Fruit fly (Drosophila melanogaster): ENCODE measurements around the gene CG33159.

The CG33159 gene

DNA sequence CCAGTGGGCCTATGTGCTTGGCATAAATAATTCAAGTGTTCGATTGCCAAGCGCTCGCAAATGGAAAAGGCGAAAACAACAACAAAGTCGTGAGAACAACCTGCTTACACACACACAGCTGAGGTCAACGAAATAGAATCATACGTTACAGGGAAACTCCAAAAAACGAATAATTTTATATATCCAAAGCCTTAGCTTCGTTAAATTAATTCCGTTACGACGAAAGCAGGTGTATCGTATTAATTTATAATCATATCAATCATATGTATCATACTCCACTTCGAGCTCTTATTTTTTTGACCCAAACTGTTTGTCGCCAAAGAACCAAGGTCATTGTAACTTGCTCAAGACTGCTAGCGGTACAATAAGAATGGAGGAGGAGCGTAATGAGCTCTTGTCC lies 24.8 kb downstream of the CG33159 start (continued):
- TF ChIP-seq zfh2 (GFP tag; optimal IDR thresholded peaks at IDR 0.05) (peak; percentile 74), zf30C (GFP tag; optimal IDR thresholded peaks at IDR 0.05) (no peak), CG1233 (GFP tag; optimal IDR thresholded peaks at IDR 0.05) (peak; percentile 89), Elba2 (GFP tag; optimal IDR thresholded peaks at IDR 0.05) (peak; percentile 30), CG9437 (GFP tag; optimal IDR thresholded peaks at IDR 0.05) (peak; percentile 63), Abd-B (GFP tag; optimal IDR thresholded peaks at IDR 0.05) (peak; percentile 48), CG17829 (tag; optimal IDR thresholded peaks at IDR 0.05) (peak; percentile 89), CG11398 (GFP tag; optimal IDR thresholded peaks at IDR 0.05) (peak; percentile 24), sens-2 (GFP tag; IDR thresholded peaks at IDR 0.05) (peak; percentile 53; the same call in 1 of the 2 replicates), CG12104 (GFP tag; optimal IDR thresholded peaks at IDR 0.05) (peak; percentile 70), Atf-2 (GFP tag; optimal IDR thresholded peaks at IDR 0.05) (peak; percentile 58), luna (GFP tag; optimal IDR thresholded peaks at IDR 0.05) (peak; percentile 41), CG7928 (GFP tag; optimal IDR thresholded peaks at IDR 0.05) (peak; percentile 51), ranshi (GFP tag; IDR thresholded peaks at IDR 0.05) (peak; percentile 91), CG4360 (GFP tag; IDR thresholded peaks at IDR 0.05) (peak; percentile 74), CG9609 (GFP tag; optimal IDR thresholded peaks at IDR 0.05) (peak; percentile 69), CG6854 (GFP tag; optimal IDR thresholded peaks at IDR 0.05) (peak; percentile 82), CG1024 (GFP tag; IDR thresholded peaks at IDR 0.05) (peak; percentile 56; the same call in 1 of the 2 replicates), btn (GFP tag; optimal IDR thresholded peaks at IDR 0.05) (peak; percentile 66), fd102C (GFP tag; optimal IDR thresholded peaks at IDR 0.05) (peak; percentile 25), stwl (tag; optimal IDR thresholded peaks at IDR 0.05) (no peak), CG12236 (GFP tag; optimal IDR thresholded peaks at IDR 0.05) (peak; percentile 57), CG12744 (GFP tag; optimal IDR thresholded peaks at IDR 0.05) (peak; percentile 80), CG13287 (GFP tag; IDR thresholded peaks at IDR 0.05; ENCODE audit: partially characterized antibody) (no peak), oc (tag; optimal IDR thresholded peaks at IDR 0.05) (no peak), dm (GFP tag; optimal IDR thresholded peaks at IDR 0.05) (peak; percentile 59), insv (GFP tag; optimal IDR thresholded peaks at IDR 0.05) (no peak), Sry-δ (GFP tag; optimal IDR thresholded peaks at IDR 0.05) (no peak), PHDP (tag; optimal IDR thresholded peaks at IDR 0.05) (peak; percentile 92), NC2α (GFP tag; optimal IDR thresholded peaks at IDR 0.05) (peak; percentile 53), pb (GFP tag; optimal IDR thresholded peaks at IDR 0.05) (peak; percentile 68), Xbp1 (GFP tag; optimal IDR thresholded peaks at IDR 0.05) (peak; percentile 85), tgo (GFP tag; IDR thresholded peaks at IDR 0.05) (peak; percentile 87), ssp (GFP tag; IDR thresholded peaks at IDR 0.05) (peak; percentile 75), eve (GFP tag; optimal IDR thresholded peaks at IDR 0.05) (no peak), org-1 (GFP tag; optimal IDR thresholded peaks at IDR 0.05) (peak; percentile 83), Dll (GFP tag; IDR thresholded peaks at IDR 0.05; ENCODE audit: partially characterized antibody) (no peak), ind (GFP tag; optimal IDR thresholded peaks at IDR 0.05) (peak; percentile 85), pum (GFP tag; optimal IDR thresholded peaks at IDR 0.05) (peak; percentile 77), jing (GFP tag; optimal IDR thresholded peaks at IDR 0.05) (peak; percentile 54), Sox100B (GFP tag; optimal IDR thresholded peaks at IDR 0.05) (no peak), CG11696 (GFP tag; IDR thresholded peaks at IDR 0.05) (peak; percentile 99), CG17802 (tag; optimal IDR thresholded peaks at IDR 0.05) (peak; percentile 68), Hr39 (optimal IDR thresholded peaks at IDR 0.05) (no peak), E2f2 (GFP tag; IDR thresholded peaks at IDR 0.05) (peak; percentile 65), CG17328 (GFP tag; IDR thresholded peaks at IDR 0.05) (peak; percentile 89), NC2β (GFP tag; optimal IDR thresholded peaks at IDR 0.05) (peak; percentile 52), CkIIα-i1 (GFP tag; IDR thresholded peaks at IDR 0.05) (no peak), chinmo (GFP tag; IDR thresholded peaks at IDR 0.05; ENCODE audit: partially characterized antibody) (no peak), Hmr (GFP tag; optimal IDR thresholded peaks at IDR 0.05) (peak; percentile 89), ERR (GFP tag; optimal IDR thresholded peaks at IDR 0.05) (peak; percentile 62), CG5953 (GFP tag; IDR thresholded peaks at IDR 0.05) (peak; percentile 29; the same call in 1 of the 2 replicates)
